Worm (Caenorhabditis elegans): Measurements from ENCODE around the gene F36H5.9.

Gene F36H5.9

DNA sequence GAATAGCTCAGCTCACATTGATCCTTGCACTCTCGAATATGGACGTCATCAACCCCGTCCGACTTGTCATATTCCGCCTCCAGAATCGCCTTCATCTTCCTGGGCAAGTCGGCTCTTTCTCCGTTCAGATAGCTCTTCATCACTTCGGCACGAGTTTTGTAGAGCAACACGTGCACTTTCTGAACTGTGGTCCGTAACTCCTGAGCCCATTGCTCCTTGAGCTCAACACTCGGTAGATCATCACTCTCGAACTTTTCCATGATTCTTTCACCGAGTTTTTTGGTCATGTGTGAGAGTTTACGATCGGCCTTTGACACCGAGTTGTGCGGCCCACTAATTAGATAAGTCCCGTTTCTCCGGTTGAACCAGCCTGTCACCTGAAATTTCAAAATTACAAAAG lies 17.7 kb downstream of the F36H5.9 start:
- no peak for TF ChIP-seq eor-1 (tag; optimal IDR thresholded peaks at IDR 0.05)
- TF ChIP-seq mdl-1 (tag; optimal IDR thresholded peaks at IDR 0.05), result no peak
- TF ChIP-seq pha-4 (tag; optimal IDR thresholded peaks at IDR 0.05), result no peak
- TF ChIP-seq ztf-11 (tag; optimal IDR thresholded peaks at IDR 0.05), result no peak
- no peak for TF ChIP-seq R02D3.7 (tag; optimal IDR thresholded peaks at IDR 0.05)
- TF ChIP-seq nfya-1 (tag; optimal IDR thresholded peaks at IDR 0.05; ENCODE audit: insufficient read depth), result no peak
- TF ChIP-seq unc-39 (tag; optimal IDR thresholded peaks at IDR 0.05), result no peak
- no peak for TF ChIP-seq pqm-1 (tag; optimal IDR thresholded peaks at IDR 0.05)
- TF ChIP-seq egl-27 (tag; optimal IDR thresholded peaks at IDR 0.05), result no peak

DNA sequence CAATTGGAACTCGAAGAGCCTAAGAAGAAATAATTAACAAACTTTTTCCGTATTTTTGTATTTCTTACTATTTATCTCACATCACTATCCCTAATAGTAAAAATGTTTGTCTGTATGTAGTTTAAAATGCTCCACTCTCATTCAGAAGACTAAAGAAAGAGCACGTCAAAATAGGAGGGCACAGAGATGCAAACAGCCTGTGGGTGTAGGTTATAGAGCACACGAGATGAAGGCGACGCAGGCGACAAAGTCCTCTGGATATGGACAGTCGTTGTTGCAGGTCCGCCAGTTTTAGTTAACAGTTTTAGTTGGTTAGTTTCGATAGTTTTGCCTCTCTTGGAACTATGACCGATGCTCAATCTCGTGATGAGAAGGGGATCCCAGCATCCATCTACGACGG lies 21.0 kb downstream of the F36H5.9 start, which contains the start of gene ceh-82:
Gene ceh-82 (plus strand): TSS at position 301 of the 400 bp plus-strand sequence.
- TF ChIP-seq ceh-82 (tag; optimal IDR thresholded peaks at IDR 0.05), result no peak
- TF ChIP-seq nhr-43 (tag; optimal IDR thresholded peaks at IDR 0.05; ENCODE audit: poor library complexity, severe bottlenecking), result no peak

DNA sequence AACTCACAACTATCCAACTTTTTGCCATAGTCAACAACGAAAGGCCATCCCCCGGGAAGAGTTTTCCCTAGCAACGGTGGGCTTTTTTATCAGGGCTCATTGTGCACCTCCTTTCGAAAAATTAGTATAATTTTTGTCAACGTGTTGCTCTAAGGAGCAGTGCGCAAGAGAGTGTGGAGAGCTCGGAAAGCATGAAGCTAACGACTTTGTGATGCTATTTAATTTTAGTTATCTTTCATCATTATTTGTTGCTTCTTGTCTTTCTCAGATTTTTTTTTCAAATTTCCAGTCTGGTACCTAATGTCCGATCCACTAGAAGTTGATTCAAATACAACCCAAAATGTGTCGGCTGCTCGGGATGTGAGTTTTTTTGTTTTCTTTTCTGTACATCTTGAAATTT lies 22.8 kb downstream of the F36H5.9 start, which contains the start of gene ceh-81:
Gene ceh-81 (plus strand): TSS at position 301 of the 400 bp plus-strand sequence.
- no peak for TF ChIP-seq unc-39 (tag; optimal IDR thresholded peaks at IDR 0.05)
- no peak for TF ChIP-seq zag-1 (tag; optimal IDR thresholded peaks at IDR 0.05)
- no peak for TF ChIP-seq lsy-12 (tag; optimal IDR thresholded peaks at IDR 0.05)
- no peak for TF ChIP-seq nhr-28 (tag; optimal IDR thresholded peaks at IDR 0.05)
- no peak for TF ChIP-seq snpc-4 (tag; optimal IDR thresholded peaks at IDR 0.05)

DNA sequence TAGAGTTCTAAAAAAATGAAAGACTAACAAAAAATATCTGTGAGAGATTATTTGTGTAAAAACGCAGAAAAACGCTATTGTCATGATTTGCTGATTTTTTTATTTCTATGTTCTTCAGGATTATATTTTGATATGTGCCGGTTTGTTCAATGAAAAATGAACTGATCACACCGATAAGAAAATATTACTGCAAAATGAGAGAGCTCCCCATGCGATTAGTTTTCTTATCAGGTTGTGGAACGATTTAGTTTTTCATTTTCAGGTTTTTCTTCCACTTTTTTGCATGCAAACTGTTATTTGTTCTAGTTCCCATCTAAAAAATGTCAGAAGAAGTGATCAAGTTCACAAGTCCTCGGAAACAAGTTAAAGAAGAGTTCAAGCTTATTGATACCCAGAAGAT lies 24.6 kb downstream of the F36H5.9 start, which contains the start of gene btb-9:
Gene btb-9 (plus strand): TSS at position 254 of the 400 bp plus-strand sequence.
- no peak for TF ChIP-seq pha-4 (tag; optimal IDR thresholded peaks at IDR 0.05)
- TF ChIP-seq eor-1 (tag; optimal IDR thresholded peaks at IDR 0.05), result no peak
- TF ChIP-seq ceh-16 (tag; optimal IDR thresholded peaks at IDR 0.05), result no peak
- no peak for TF ChIP-seq mml-1 (tag; optimal IDR thresholded peaks at IDR 0.05)
- no peak for TF ChIP-seq skn-1 (tag; optimal IDR thresholded peaks at IDR 0.05)
- TF ChIP-seq ZK546.5 (tag; optimal IDR thresholded peaks at IDR 0.05), result no peak
- TF ChIP-seq snpc-4 (tag; optimal IDR thresholded peaks at IDR 0.05), result no peak
- no peak for TF ChIP-seq fkh-10 (GFP tag; optimal IDR thresholded peaks at IDR 0.05)
- no peak for TF ChIP-seq aly-2 (tag; optimal IDR thresholded peaks at IDR 0.05)
- TF ChIP-seq nhr-76 (tag; optimal IDR thresholded peaks at IDR 0.05), result no peak
- TF ChIP-seq fkh-2 (tag; optimal IDR thresholded peaks at IDR 0.05), result no peak
- peak; percentile 89 for TF ChIP-seq pqm-1 (tag; optimal IDR thresholded peaks at IDR 0.05)
- TF ChIP-seq elt-3 (tag; optimal IDR thresholded peaks at IDR 0.05), result no peak
- TF ChIP-seq elt-2 (tag; optimal IDR thresholded peaks at IDR 0.05), result peak; percentile 92
- no peak for TF ChIP-seq jun-1 (tag; optimal IDR thresholded peaks at IDR 0.05)
- no peak for TF ChIP-seq unc-62 (GFP tag; optimal IDR thresholded peaks at IDR 0.05)

DNA sequence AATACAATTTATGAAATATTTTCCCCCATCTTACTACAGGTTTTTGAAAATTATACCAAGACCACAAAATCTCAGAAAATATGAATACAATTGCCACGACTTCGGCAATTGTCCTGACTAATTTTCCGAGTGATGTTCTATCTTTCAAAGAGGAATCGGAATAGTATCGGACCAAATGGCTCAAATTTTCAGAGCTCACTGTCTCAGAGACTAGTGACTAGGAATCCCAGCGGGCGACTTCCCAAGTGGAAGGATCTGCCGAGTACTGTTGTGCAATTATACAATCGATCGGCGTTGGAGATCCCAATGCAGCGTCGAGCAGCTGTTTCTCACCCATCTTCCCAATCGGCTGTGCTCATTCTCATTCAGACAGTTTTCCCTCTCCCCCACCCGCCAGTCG lies 27.2 kb downstream of the F36H5.9 start, which contains the start of gene F45C12.17:
Gene F45C12.17 (plus strand): TSS at position 377 of the 400 bp plus-strand sequence.
- TF ChIP-seq elt-2 (tag; optimal IDR thresholded peaks at IDR 0.05) (no peak), ceh-82 (tag; optimal IDR thresholded peaks at IDR 0.05) (no peak)

DNA sequence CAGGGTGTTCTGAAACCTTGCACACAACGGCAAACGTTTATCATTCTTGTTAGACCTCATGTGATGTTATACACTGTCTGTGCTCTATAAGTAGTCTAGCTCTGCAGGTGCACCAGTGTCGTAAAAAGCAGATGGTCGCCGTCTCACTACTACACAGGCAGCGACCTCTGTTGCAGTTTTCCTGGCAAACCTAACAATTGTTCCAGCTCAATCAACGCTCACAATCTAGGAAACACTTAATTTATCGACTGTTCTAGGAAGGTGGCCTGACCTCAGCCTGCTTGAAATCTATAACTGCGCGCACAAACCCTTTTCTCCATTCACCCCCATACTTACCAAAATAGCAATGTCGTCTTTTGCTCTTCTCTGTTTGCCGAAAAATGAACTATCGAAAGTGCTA lies 28.6 kb downstream of the F36H5.9 start, which contains the start of gene fbxb-11:
Gene fbxb-11 (plus strand): TSS at position 301 of the 400 bp plus-strand sequence.
- TF ChIP-seq egl-27 (tag; optimal IDR thresholded peaks at IDR 0.05) (no peak), pqm-1 (tag; optimal IDR thresholded peaks at IDR 0.05) (no peak), ceh-16 (tag; optimal IDR thresholded peaks at IDR 0.05) (no peak), aly-2 (tag; optimal IDR thresholded peaks at IDR 0.05) (no peak), elt-1 (tag; optimal IDR thresholded peaks at IDR 0.05) (no peak)

DNA sequence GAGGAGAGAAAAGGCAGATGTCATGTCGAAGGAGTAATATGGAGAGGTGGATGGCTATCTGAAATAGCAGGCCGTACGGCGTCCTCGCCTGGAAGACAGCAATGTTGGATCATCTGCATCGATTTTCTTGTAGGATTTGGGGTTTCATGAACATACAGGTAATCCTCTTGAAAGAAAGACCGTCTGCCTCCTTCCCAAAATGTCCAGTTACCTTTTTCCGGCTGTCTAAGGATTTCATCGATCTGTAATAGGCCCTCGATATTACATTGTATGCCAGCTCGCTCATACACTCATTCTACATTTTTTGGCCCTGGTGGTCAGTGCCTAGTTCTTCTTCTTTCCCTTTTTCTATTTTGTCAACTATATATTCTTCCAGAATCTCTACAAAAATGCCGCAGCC lies 30.5 kb downstream of the F36H5.9 start, which contains the start of the genes fbxb-5 and btb-8:
Gene fbxb-5 (minus strand): TSS at position 101 of the 400 bp plus-strand sequence.
Gene btb-8 (plus strand): TSS at position 377 of the 400 bp plus-strand sequence.
- TF ChIP-seq nhr-25 (tag; optimal IDR thresholded peaks at IDR 0.05) (no peak), ztf-11 (tag; optimal IDR thresholded peaks at IDR 0.05) (no peak), ceh-82 (tag; optimal IDR thresholded peaks at IDR 0.05) (no peak), nhr-43 (tag; optimal IDR thresholded peaks at IDR 0.05; ENCODE audit: poor library complexity, severe bottlenecking) (no peak), elt-3 (tag; optimal IDR thresholded peaks at IDR 0.05) (no peak), daf-12 (tag; optimal IDR thresholded peaks at IDR 0.05) (no peak), egl-27 (tag; optimal IDR thresholded peaks at IDR 0.05) (no peak), lin-15B (tag; optimal IDR thresholded peaks at IDR 0.05) (no peak), fos-1 (tag; optimal IDR thresholded peaks at IDR 0.05) (no peak), nfya-1 (tag; optimal IDR thresholded peaks at IDR 0.05; ENCODE audit: insufficient read depth) (no peak), ceh-16 (tag; optimal IDR thresholded peaks at IDR 0.05) (no peak), elt-1 (tag; optimal IDR thresholded peaks at IDR 0.05) (no peak)
